Worm (Caenorhabditis elegans) whole organism, L3 larva: ENCODE results near the gene hot-6.

Experiments used
- R02D3.7 ChIP-seq: fragments of 150-350 bp; optimal IDR thresholded peaks from 2 replicates; lab custom pipeline; 2014; ENCODE audit warnings: missing biosample characterization, missing genetic modification characterization
- ZK546.5 ChIP-seq: sonication (generic microtip); optimal IDR thresholded peaks from 2 replicates; lab custom pipeline; 2017; ENCODE audit warnings: missing biosample characterization, missing genetic modification characterization
- aly-2 ChIP-seq: fragments of 150-350 bp; optimal IDR thresholded peaks from 2 replicates; lab custom pipeline; 2014; ENCODE audit warnings: missing biosample characterization, missing genetic modification characterization
- ama-1 ChIP-seq: fragments of 150-350 bp; optimal IDR thresholded peaks from 2 replicates; lab custom pipeline; 2018
- ceh-16 ChIP-seq: sonication (generic microtip); optimal IDR thresholded peaks from 2 replicates; lab custom pipeline; 2017; ENCODE audit warnings: missing biosample characterization, missing genetic modification characterization
- ceh-28 ChIP-seq: fragments of 150-350 bp; optimal IDR thresholded peaks from 2 replicates; lab custom pipeline; 2014; ENCODE audit warnings: missing biosample characterization, missing genetic modification reagents, missing genetic modification characterization
- ceh-82 ChIP-seq: fragments of 150-350 bp; optimal IDR thresholded peaks from 2 replicates; lab custom pipeline; 2014; ENCODE audit warnings: missing biosample characterization, missing genetic modification characterization
- ceh-9 ChIP-seq: sonication (generic microtip); optimal IDR thresholded peaks from 2 replicates; lab custom pipeline; 2018; ENCODE audit warnings: missing biosample characterization, missing genetic modification characterization
- daf-12 ChIP-seq: fragments of 150-350 bp; optimal IDR thresholded peaks from 2 replicates; lab custom pipeline; 2014; ENCODE audit warnings: missing biosample characterization, missing genetic modification reagents, missing genetic modification characterization
- egl-27 ChIP-seq: sonication (generic microtip); optimal IDR thresholded peaks from 4 replicates; lab custom pipeline; 2017; ENCODE audit warnings: missing biosample characterization, missing genetic modification reagents, missing genetic modification characterization
- egl-5 ChIP-seq: fragments of 150-350 bp; optimal IDR thresholded peaks from 2 replicates; lab custom pipeline; 2017; ENCODE audit warnings: missing biosample characterization, missing genetic modification reagents, missing genetic modification characterization, inconsistent platforms
- elt-1 ChIP-seq: fragments of 150-350 bp; optimal IDR thresholded peaks from 2 replicates; lab custom pipeline; 2014; ENCODE audit warnings: missing biosample characterization, missing genetic modification characterization
- elt-2 ChIP-seq: sonication (generic microtip); optimal IDR thresholded peaks from 2 replicates; lab custom pipeline; 2016; ENCODE audit warnings: missing genetic modification reagents, mild to moderate bottlenecking, missing genetic modification characterization, missing compliant biosample characterization
- elt-3 ChIP-seq, 3 experiments: fragments of 150-350 bp in 1 of 3; sonication (generic microtip) in 2 of 3; optimal IDR thresholded peaks; 2 replicates in 2 of 3; 4 replicates in 1 of 3; lab custom pipeline; 2014 to 2017; ENCODE audit warnings: missing biosample characterization in 3 of 3, missing genetic modification characterization in 3 of 3
- eor-1 ChIP-seq, 2 experiments: fragments of 150-350 bp; optimal IDR thresholded peaks; 2 replicates each; lab custom pipeline; 2014 to 2018; ENCODE audit warnings: missing biosample characterization in 2 of 2, missing genetic modification characterization in 2 of 2
- fkh-2 ChIP-seq: fragments of 150-350 bp; optimal IDR thresholded peaks from 2 replicates; lab custom pipeline; 2014; ENCODE audit warnings: missing biosample characterization, missing genetic modification reagents, missing genetic modification characterization
- hmg-11 ChIP-seq: sonication (generic microtip); optimal IDR thresholded peaks from 2 replicates; lab custom pipeline; 2016; ENCODE audit warnings: missing genetic modification characterization, missing compliant biosample characterization
- jun-1 ChIP-seq: fragments of 150-350 bp; optimal IDR thresholded peaks from 2 replicates; lab custom pipeline; 2014; ENCODE audit warnings: missing biosample characterization, missing genetic modification reagents, missing genetic modification characterization
- lin-15B ChIP-seq: fragments of 150-350 bp; optimal IDR thresholded peaks from 2 replicates; lab custom pipeline; 2014; ENCODE audit warnings: missing biosample characterization, missing genetic modification characterization
- lin-39 ChIP-seq: fragments of 150-350 bp; optimal IDR thresholded peaks from 2 replicates; lab custom pipeline; 2018; ENCODE audit warnings: missing biosample characterization, missing genetic modification reagents, missing genetic modification characterization
- lsy-12 ChIP-seq: sonication (generic microtip); optimal IDR thresholded peaks from 2 replicates; lab custom pipeline; 2016; ENCODE audit warnings: mild to moderate bottlenecking, missing genetic modification characterization, missing compliant biosample characterization
- mdl-1 ChIP-seq: fragments of 150-350 bp; optimal IDR thresholded peaks from 2 replicates; lab custom pipeline; 2014; ENCODE audit warnings: missing biosample characterization, missing genetic modification characterization
- mml-1 ChIP-seq: fragments of 150-350 bp; sonication (generic microtip); optimal IDR thresholded peaks from 3 replicates; lab custom pipeline; 2014; ENCODE audit warnings: missing biosample characterization, missing genetic modification characterization
- nhr-11 ChIP-seq: fragments of 150-350 bp; optimal IDR thresholded peaks from 2 replicates; lab custom pipeline; 2014; ENCODE audit warnings: missing biosample characterization, missing genetic modification characterization
- nhr-12 ChIP-seq: fragments of 150-350 bp; optimal IDR thresholded peaks from 2 replicates; lab custom pipeline; 2014; ENCODE audit warnings: missing biosample characterization, missing genetic modification characterization
- nhr-23 ChIP-seq: fragments of 150-350 bp; optimal IDR thresholded peaks from 2 replicates; lab custom pipeline; 2014; ENCODE audit warnings: missing biosample characterization, missing genetic modification reagents, missing genetic modification characterization
- nhr-237 ChIP-seq: fragments of 150-350 bp; optimal IDR thresholded peaks from 2 replicates; lab custom pipeline; 2014; ENCODE audit warnings: missing biosample characterization, missing genetic modification characterization
- nhr-25 ChIP-seq: sonication (generic microtip); optimal IDR thresholded peaks from 2 replicates; lab custom pipeline; 2017; ENCODE audit warnings: missing biosample characterization, missing genetic modification characterization
- nhr-28 ChIP-seq: fragments of 150-350 bp; optimal IDR thresholded peaks from 2 replicates; lab custom pipeline; 2014; ENCODE audit warnings: missing biosample characterization, missing genetic modification characterization
- nhr-43 ChIP-seq: sonication (generic microtip); optimal IDR thresholded peaks from 2 replicates; lab custom pipeline; 2016; ENCODE audit warnings: mild to moderate bottlenecking, missing genetic modification characterization, missing compliant biosample characterization; ENCODE audit not compliant: poor library complexity, severe bottlenecking
- pha-4 ChIP-seq: fragments of 150-350 bp; optimal IDR thresholded peaks from 2 replicates; lab custom pipeline; 2014; ENCODE audit warnings: missing biosample characterization, missing genetic modification reagents, missing genetic modification characterization
- sea-2 ChIP-seq: fragments of 150-350 bp; sonication (generic microtip); optimal IDR thresholded peaks from 4 replicates; lab custom pipeline; 2014; ENCODE audit warnings: missing biosample characterization, missing genetic modification reagents, missing genetic modification characterization
- skn-1 ChIP-seq: fragments of 150-350 bp; optimal IDR thresholded peaks from 2 replicates; lab custom pipeline; 2014; ENCODE audit warnings: missing biosample characterization, missing genetic modification characterization
- snpc-4 ChIP-seq: fragments of 150-350 bp; optimal IDR thresholded peaks from 2 replicates; lab custom pipeline; 2014; ENCODE audit warnings: missing biosample characterization, missing genetic modification characterization
- tbx-2 ChIP-seq: sonication (generic microtip); optimal IDR thresholded peaks from 2 replicates; lab custom pipeline; 2016; ENCODE audit warnings: mild to moderate bottlenecking, missing genetic modification characterization, missing compliant biosample characterization
- unc-62 ChIP-seq: fragments of 150-350 bp; sonication (generic microtip); optimal IDR thresholded peaks from 4 replicates; lab custom pipeline; 2014; ENCODE audit warnings: missing biosample characterization, missing genetic modification reagents, missing genetic modification characterization
- ztf-4 ChIP-seq: fragments of 150-350 bp; optimal IDR thresholded peaks from 2 replicates; lab custom pipeline; 2014; ENCODE audit warnings: missing biosample characterization, missing genetic modification characterization

Gene hot-6

ce11 chrV:11027740-11028139, 5.0 kb upstream of the hot-6 start:
- no peak for TF ChIP-seq nhr-28 (tag; lab: Kevin White, UChicago)
- no peak for TF ChIP-seq tbx-2 (tag; lab: Kevin White, UChicago)
- TF ChIP-seq sea-2 (GFP tag; lab: Kevin White, UChicago): no peak
- TF ChIP-seq ZK546.5 (tag; lab: Kevin White, UChicago): no peak
- TF ChIP-seq unc-62 (GFP tag; lab: Kevin White, UChicago): no peak
- TF ChIP-seq daf-12 (tag; lab: Kevin White, UChicago): no peak
- no peak for TF ChIP-seq nhr-23 (tag; lab: Kevin White, UChicago)
- TF ChIP-seq elt-3 (tag; optimal IDR thresholded peaks at IDR 0.05; lab: Kevin White, UChicago): no peak
- no peak for TF ChIP-seq aly-2 (tag; lab: Kevin White, UChicago)
- no peak for TF ChIP-seq egl-5
- no peak for TF ChIP-seq fkh-2 (tag; lab: Kevin White, UChicago)
- TF ChIP-seq nhr-25: no peak
- TF ChIP-seq ceh-82 (tag; lab: Kevin White, UChicago): no peak
- no peak for TF ChIP-seq ceh-28 (tag; lab: Kevin White, UChicago)
- no peak for TF ChIP-seq elt-2
- no peak for TF ChIP-seq lin-39 (tag; lab: Kevin White, UChicago)

- no peak for TF ChIP-seq ztf-4 (tag; lab: Kevin White, UChicago)
- TF ChIP-seq eor-1 (tag; optimal IDR thresholded peaks at IDR 0.05; lab: Kevin White, UChicago): no peak
- no peak for TF ChIP-seq ceh-9
- TF ChIP-seq lin-15B (tag; lab: Kevin White, UChicago): no peak
- TF ChIP-seq egl-5: no peak
- TF ChIP-seq lin-39 (tag; lab: Kevin White, UChicago): no peak
- no peak for TF ChIP-seq lsy-12 (tag; lab: Kevin White, UChicago)
- TF ChIP-seq fkh-2 (tag; lab: Kevin White, UChicago): no peak
- TF ChIP-seq skn-1 (tag; lab: Kevin White, UChicago): no peak
- TF ChIP-seq nhr-11 (tag; lab: Kevin White, UChicago): no peak
- no peak for TF ChIP-seq elt-1 (tag; lab: Kevin White, UChicago)
- TF ChIP-seq, all 47 proteins: peak for 0
These were observed 5.7 kb downstream of the hot-6 start for ce11 chrV:11016846-11017553.

ce11 chrV:11014758-11015157, 8.0 kb downstream of the hot-6 start:
- no peak for TF ChIP-seq egl-5
- no peak for TF ChIP-seq mml-1 (tag; lab: Kevin White, UChicago)
- no peak for TF ChIP-seq pha-4 (tag; lab: Kevin White, UChicago)
- TF ChIP-seq fkh-2 (tag; lab: Kevin White, UChicago): no peak
- TF ChIP-seq elt-1 (tag; lab: Kevin White, UChicago): no peak
- no peak for TF ChIP-seq ama-1 (lab: Kevin White, UChicago)
- no peak for TF ChIP-seq ceh-16 (tag; lab: Kevin White, UChicago)
- no peak for TF ChIP-seq egl-27 (tag; lab: Kevin White, UChicago)
- TF ChIP-seq hmg-11 (tag; lab: Kevin White, UChicago): no peak
- no peak for TF ChIP-seq nhr-237 (tag; lab: Kevin White, UChicago)
- TF ChIP-seq snpc-4 (tag; lab: Kevin White, UChicago): no peak

ce11 chrV:11013179-11013578, 9.6 kb downstream of the hot-6 start:
- no peak for TF ChIP-seq jun-1
- no peak for TF ChIP-seq lin-39 (tag; lab: Kevin White, UChicago)
- TF ChIP-seq ztf-4 (tag; lab: Kevin White, UChicago): no peak
- TF ChIP-seq lin-15B (tag; lab: Kevin White, UChicago): no peak
- TF ChIP-seq mdl-1: no peak
- TF ChIP-seq R02D3.7 (tag; lab: Kevin White, UChicago): no peak
- TF ChIP-seq nhr-12 (tag; lab: Kevin White, UChicago): no peak
- TF ChIP-seq pha-4 (tag; lab: Kevin White, UChicago): no peak
- TF ChIP-seq nhr-43 (tag; lab: Kevin White, UChicago): no peak
